Fruit fly (Drosophila melanogaster): ENCODE measurements around the gene MICU3.

- TF ChIP-seq CG4496 (GFP tag; IDR thresholded peaks at IDR 0.05) (peak; percentile 55; the same call in 2 of the 3 replicates), CG8301 (tag; optimal IDR thresholded peaks at IDR 0.05) (peak; percentile 34)
These were observed 30.4 kb downstream of the MICU3 start, which contains the start of the genes CG17186 and Arc42 for dm6 chr3R:19877427-19878076.

Data from whole organism, pupa.